Fruit fly (Drosophila melanogaster) whole organism, embryonic: ENCODE data around the gene CG14625.

Experiments used
- Asciz ChIP-seq: fragments of 200-800 bp; sonication (Bioruptor generic); optimal IDR thresholded peaks from 2 replicates; lab custom pipeline; 2017; ENCODE audit warnings: missing biosample characterization, mild to moderate bottlenecking, missing genetic modification characterization, missing genetic modification reagents
- CG9797 ChIP-seq: fragments of 200-800 bp; sonication (Bioruptor generic); optimal IDR thresholded peaks from 3 replicates; lab custom pipeline; 2018; ENCODE audit warnings: missing biosample characterization, mild to moderate bottlenecking, missing genetic modification characterization
- Hr39 ChIP-seq: fragments of >200 bp; optimal IDR thresholded peaks from 2 replicates; lab custom pipeline; 2017
- sr ChIP-seq: fragments of 200-800 bp; sonication (Bioruptor generic); IDR thresholded peaks from 3 replicates; pipeline ENCODE4 v1.3.6; 2022; ENCODE audit warnings: missing biosample characterization, missing genetic modification characterization
- wdn ChIP-seq: fragments of 200-800 bp; sonication (Bioruptor generic); IDR thresholded peaks from 2 replicates; pipeline ENCODE4 v1.3.6; 2022; ENCODE audit warnings: missing biosample characterization, missing genetic modification characterization

dm6 chrX:1175993-1176392 lies 23.4 kb upstream of the CG14625 start, which contains the start of gene CG11384:
- no peak for TF ChIP-seq Asciz (GFP tag; lab: Kevin White, UChicago)
- TF ChIP-seq CG9797, result no peak
- no peak for TF ChIP-seq sr (GFP tag; lab: Robert Waterston, UW)
- no peak for TF ChIP-seq wdn (GFP tag; lab: Robert Waterston, UW)
- no peak for TF ChIP-seq Hr39
